Fruit fly (Drosophila melanogaster): ENCODE measurements around the gene gdl.

DNA sequence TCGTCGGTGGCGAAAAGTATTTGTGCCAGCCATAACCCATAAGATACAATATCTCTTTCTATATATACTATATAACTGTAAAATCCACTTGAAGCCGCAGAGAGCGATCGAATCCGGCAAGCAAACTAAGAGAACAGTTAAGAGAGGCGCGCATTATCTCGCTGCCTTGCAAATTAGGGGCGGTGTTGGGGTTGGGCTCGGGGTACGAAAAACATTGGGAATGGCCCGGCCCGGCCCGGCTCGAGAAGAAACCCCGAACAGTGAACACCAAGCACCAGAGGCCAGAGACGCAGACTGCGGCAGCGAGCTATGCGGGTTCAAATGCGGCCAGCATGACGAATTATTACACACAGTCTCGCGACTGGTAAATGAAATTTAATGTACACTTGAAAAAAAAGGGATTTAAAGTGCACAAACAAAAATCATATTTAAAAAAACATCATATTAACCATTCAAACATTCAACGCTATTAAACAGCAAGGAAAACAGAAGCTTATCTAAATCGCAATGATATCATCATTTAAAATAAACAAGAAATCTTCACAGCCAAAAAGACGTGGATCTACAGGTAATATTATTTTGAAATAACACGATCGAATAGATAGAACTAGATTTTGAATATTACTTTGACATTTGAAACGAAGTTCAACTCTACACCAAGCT lies 23.3 kb downstream of the gdl start:
- no peak for TF ChIP-seq CG8478 (optimal IDR thresholded peaks at IDR 0.05)
- no peak for TF ChIP-seq CTCF (optimal IDR thresholded peaks at IDR 0.05)

All from S2 (cell line).